Fruit fly (Drosophila melanogaster): ENCODE results near the gene Nrx-1.

Gene Nrx-1

DNA sequence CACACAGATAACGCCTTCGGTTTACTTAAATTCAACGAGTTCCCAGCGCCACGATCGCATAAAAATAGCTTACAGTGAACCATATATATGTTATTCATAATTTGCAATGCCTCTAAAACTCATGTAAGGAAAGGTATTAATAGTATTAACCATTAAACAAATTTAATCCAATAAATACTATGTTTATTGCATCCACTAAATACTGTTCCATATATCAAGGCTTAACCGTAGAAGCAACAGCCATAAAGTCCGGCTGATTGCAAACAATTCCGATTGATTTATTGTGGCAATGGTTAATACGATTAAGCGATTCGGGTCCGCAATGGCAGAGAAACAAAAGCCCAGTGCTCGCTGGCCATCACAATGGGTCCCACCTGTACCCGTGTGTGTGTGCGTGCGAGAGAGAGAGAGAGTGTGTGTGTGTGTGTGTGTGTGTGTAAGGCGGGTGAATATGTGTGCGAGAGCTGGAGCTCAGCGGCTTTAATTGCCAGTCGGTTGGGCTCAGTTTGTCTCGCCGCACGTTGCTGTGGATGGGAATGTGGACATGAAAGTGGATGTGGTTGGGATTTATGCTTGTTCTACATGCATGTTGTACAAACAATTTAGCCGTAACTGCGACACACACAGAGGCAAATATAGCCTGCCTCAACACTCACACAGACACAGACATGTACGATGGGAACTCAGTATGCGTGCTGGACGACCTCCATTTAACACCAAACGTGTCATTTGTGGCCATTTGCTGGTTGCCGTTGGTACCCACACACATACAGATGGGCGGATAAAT is 26.4 kb downstream of the Nrx-1 start:
- TF ChIP-seq CG8478 (optimal IDR thresholded peaks at IDR 0.05) (no peak), CTCF (optimal IDR thresholded peaks at IDR 0.05) (no peak)

DNA sequence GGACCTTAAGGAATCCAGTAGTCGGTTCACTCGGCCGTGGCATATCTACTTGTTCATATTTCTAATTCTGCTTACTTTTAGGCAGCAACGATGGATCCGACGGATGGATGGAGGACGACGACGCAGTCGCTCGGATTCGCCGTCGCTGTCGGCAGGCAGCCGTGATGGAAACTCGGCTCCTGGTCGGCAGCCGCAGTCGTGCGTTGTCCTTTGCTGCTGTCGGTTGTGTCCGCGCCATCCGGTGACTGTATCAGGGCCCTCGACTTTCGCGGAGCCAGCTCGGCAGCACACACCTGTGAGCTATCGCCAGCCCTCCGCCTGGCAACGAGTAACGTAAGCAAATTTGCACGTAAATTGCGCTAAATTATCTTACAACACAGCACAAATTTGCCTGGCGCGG is 28.7 kb downstream of the Nrx-1 start, which contains the start of gene Octbeta1R:
Gene Octbeta1R, plus strand, starts transcription at position 191 of the 400 bp plus-strand sequence.
- TF ChIP-seq CG8478 (optimal IDR thresholded peaks at IDR 0.05) (no peak), CTCF (optimal IDR thresholded peaks at IDR 0.05) (no peak)

DNA sequence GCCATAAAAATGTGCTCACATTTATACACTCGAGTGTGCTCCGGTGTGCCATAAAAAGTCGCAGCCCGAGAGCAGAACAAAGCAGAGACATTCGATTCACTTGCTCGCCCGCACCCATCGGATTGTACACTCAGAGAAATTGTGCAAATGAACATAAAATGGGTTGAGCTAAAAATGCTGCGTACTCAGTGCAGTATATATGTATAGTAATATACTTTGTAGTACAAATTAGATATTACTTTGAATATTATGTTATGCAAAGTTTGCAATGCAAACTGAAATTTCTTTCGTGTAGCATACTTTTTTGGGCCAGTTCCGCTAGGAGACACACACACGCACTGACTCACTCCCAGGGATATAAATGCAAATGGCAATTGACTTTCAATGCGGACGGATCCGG is 35.3 kb downstream of the Nrx-1 start:
- no peak for TF ChIP-seq CG8478 (optimal IDR thresholded peaks at IDR 0.05)
- TF ChIP-seq CTCF (optimal IDR thresholded peaks at IDR 0.05), result no peak

DNA sequence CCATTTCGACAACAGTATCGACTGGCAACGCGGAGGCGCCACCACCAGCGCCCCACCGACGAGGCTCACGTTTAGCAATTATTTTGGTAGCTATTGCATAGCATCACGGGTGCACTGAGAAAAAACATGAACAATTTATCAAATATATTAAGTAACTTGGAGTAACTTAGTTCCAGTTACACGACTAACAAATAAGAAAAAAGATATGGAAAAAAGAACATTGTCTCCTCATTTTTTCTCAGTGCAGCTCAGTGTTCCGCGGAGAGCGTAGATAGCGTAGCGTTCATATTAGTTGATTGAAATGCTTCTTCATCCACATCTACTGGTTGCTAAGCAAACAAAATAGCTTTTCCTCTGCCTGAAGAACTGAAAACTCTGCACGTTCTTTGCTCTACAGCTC is 47.1 kb downstream of the Nrx-1 start:
- TF ChIP-seq CTCF (optimal IDR thresholded peaks at IDR 0.05) (no peak), CG8478 (optimal IDR thresholded peaks at IDR 0.05) (no peak)

DNA sequence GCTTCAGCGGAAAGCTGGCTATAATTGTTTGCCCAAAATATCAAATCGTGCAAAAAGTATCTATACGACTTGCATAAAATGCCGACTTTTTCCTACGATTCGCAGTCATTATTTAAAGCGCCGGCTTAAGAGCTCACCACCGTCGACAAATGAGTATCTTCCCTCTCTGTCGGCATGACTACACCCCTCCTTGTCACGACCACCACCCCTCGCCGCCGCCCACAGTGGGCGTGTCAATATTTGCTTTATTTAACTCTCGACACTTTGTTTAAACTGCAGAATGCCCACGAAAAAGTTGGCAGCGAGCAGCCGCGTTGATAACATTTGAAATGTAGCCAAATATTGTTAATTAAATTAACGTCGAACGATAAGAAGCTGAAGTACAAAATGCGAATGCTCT is 50.0 kb downstream of the Nrx-1 start:
- TF ChIP-seq CG8478 (optimal IDR thresholded peaks at IDR 0.05) (no peak), CTCF (optimal IDR thresholded peaks at IDR 0.05) (no peak)

DNA sequence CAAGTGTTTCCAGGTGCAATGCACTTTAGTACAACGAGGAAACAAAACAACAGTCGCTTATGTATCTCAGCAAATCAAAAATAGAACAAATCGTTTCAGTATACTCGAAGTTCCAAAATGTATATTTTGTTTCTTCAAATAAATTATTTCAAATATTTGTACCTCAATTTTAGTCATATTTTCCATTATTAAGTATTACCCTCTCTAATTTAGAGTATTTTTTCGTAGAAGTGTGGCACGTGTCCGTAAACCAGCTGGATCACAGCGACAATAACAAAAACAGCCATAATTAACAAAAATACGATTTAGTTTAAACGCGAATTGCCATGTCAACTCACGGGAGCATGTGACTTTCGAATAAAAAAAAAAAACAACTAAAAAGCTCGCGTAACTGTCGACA is 50.4 kb downstream of the Nrx-1 start:
- TF ChIP-seq CG8478 (optimal IDR thresholded peaks at IDR 0.05), result no peak
- no peak for TF ChIP-seq CTCF (optimal IDR thresholded peaks at IDR 0.05)

DNA sequence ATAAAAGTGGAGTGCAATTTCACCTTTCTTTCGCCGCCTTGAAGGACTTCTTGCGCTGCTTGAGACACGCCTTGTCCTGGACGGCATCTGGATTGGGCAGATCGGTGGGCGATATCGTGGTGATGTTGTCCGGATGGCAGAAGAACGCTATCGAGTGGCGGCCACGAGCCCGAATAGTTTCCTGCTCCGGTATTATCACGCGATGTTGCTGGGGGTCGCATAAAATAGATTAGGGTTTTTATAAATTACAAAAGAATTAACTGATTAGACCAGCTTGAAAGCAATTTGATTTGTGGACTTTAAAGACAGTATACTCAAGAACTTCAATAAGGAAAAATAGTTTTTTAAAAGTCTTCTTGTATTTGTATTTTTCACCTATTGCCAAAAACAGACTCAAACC is 52.2 kb downstream of the Nrx-1 start:
- TF ChIP-seq CTCF (optimal IDR thresholded peaks at IDR 0.05) (no peak), CG8478 (optimal IDR thresholded peaks at IDR 0.05) (no peak)

DNA sequence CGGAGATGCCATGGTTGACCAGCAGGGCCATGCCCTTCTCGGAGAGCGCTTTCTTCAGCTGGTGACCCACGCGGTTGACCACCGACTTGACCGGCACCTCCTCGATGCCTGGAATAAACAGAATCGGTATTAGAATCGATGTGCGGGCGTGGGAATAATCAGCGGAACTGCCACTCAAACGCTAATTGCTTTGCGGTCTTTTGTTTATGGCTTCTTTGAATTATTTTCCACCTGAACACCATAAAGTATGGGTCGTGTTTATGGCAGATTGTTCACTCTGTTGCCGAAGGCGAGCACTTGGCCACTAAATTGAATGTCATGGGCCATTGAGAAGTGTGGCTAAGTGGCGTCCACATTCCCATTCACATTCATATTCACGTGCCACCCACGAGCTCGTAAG is 53.7 kb downstream of the Nrx-1 start:
- TF ChIP-seq CG8478 (optimal IDR thresholded peaks at IDR 0.05), result no peak
- TF ChIP-seq CTCF (optimal IDR thresholded peaks at IDR 0.05), result no peak

DNA sequence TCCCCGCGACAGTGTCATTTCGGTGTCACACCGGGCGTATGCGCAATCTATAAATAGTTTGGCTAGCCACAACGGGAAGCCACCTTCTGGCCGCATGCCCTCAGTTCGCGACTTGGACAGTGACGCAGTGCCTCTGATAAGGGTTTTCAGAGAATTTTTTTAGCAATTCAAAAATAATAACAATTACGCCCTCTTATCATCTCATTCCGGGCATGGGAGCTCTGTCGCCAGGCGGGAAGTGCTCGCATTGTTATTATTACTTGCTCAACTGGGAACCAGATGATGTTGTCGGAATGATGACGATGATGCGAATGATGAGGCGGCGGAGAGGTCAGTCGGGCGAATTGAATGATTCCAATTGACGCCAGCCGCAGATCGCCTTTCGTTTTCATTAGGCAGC is 54.5 kb downstream of the Nrx-1 start:
- TF ChIP-seq CTCF (optimal IDR thresholded peaks at IDR 0.05) (no peak), CG8478 (optimal IDR thresholded peaks at IDR 0.05) (no peak)

DNA sequence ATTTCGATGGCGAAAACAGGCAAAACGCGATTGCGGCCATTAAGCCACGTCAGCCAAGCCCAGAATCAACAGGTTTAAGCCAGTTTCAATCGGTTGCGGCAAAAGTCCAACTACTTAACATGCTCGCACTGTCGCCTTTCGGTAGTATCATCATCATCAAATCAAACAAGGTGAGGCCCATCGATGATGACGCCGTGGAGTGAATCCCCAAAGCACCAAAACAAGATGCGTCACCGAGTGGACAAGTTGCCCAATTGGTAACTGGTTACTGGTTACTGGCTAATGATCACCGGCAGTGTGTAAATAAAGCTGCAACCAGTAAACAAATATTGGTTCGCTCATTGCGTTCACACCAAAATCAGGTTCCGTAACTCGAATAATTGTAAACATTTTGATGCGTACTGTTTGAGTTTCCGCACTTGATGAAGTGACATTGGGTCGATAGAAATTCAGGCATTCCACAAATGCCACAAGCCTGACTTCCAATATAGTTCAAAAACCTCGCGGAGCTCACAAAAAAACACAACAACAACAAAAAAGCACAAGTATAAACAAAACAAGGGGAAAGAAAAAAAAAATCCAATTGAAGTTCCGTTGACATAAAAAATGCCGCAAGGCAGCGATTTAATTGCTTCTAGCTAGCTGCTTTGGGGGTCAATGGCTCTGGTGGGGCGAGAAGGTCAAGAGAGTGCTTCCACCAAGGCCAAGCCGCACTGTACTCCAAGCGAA is 56.2 kb downstream of the Nrx-1 start:
- TF ChIP-seq CTCF (optimal IDR thresholded peaks at IDR 0.05), result no peak
- TF ChIP-seq CG8478 (optimal IDR thresholded peaks at IDR 0.05), result no peak

DNA sequence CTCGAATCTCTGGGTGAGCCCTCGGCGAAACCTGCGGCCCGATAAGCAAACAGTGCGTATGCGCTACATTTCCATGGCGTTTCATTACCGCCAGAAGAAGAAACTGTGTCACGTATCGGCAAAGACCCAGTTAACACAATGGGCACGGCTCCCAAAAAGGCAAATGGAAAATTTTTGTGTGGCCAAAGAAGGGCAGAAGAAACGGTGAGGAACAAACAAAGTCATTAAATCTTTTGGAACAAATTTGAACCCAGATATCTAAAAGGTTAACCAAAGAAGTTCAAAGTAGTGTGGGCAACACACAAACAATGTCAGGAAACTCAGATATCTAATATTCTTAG is 56.7 kb downstream of the Nrx-1 start:
- TF ChIP-seq CTCF (optimal IDR thresholded peaks at IDR 0.05), result no peak
- TF ChIP-seq CG8478 (optimal IDR thresholded peaks at IDR 0.05), result no peak

DNA sequence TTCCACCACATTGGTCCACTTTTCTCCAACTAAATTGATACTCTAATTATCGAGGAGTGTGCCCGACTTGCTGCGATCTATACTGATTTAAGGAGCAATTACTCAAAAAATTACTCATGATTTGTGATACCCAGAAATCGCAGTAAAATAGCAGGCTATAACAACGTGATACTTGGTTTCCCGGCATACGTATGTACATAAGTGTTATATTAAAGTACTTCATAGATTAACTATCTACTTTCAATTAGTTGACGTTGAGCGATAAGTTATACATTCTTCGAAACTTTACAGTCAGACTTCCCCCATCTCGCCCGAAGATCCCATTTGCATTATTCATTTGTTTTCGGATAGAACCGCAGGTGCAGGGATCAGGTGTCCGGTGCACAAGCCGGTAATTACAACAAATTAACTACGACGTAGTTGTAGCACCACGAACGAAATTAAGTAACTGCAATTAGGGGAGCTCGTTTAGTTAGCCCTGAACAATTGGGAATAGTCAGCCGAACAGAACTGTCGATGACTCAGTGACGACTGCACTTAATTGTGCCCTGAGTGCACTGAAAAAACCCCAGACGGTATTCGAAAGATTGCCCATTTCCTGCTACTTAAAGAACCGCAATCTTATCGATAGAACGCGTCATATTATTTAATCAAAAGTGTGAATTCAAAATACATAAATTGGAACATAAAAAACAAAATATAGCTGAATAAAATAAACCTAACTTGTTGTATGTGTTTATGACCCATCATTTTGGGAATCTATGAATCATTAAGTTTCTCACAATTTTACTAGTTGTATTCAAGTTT is 57.4 kb downstream of the Nrx-1 start:
- TF ChIP-seq CTCF (optimal IDR thresholded peaks at IDR 0.05) (no peak), CG8478 (optimal IDR thresholded peaks at IDR 0.05) (no peak)

DNA sequence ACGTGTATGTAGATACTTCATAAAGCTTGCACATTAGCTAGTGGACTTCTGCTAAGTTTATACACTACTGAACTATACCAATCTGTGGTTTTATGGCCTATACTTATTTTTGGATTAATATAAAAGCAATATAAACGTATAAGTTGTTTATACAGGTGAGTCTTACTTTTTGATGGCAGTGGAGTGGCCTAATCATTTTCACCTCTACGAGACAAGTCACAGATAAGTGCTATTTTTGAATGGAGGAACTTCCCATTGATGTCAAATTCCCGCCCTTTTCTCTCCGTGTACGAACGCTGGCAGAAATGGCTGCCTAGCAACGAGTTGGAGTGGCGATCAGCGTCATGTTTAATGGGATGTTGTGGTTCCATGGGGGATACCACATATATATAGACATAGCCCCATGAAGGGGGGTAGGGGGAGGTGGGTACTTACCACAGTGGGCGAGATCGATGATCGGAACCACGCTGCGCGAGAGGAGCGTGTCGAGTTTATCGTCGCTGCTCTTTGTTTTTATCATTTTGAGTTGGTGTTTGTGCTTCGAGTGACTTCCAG is 58.1 kb downstream of the Nrx-1 start:
- TF ChIP-seq CTCF (optimal IDR thresholded peaks at IDR 0.05), result no peak
- no peak for TF ChIP-seq CG8478 (optimal IDR thresholded peaks at IDR 0.05)

DNA sequence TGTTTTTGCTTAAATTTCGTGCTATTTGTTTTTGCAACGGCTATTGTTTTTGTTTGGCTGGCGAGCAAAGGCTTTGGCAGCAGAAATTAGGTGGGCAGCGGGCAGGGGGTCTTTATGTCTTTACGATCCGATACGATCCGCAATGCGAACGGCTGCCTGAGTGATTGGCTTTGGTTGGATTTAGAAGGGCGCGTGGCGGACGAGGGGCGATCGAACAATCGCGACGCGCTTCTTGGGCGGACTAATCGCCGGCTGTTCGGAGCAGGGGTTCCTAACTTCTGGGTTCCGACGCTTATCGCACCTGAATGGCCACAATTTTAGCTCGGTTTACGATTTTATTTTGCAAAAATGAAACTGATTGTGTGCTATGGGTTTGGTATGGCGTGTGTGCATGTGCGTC is 58.9 kb downstream of the Nrx-1 start:
- no peak for TF ChIP-seq CG8478 (optimal IDR thresholded peaks at IDR 0.05)
- no peak for TF ChIP-seq CTCF (optimal IDR thresholded peaks at IDR 0.05)

DNA sequence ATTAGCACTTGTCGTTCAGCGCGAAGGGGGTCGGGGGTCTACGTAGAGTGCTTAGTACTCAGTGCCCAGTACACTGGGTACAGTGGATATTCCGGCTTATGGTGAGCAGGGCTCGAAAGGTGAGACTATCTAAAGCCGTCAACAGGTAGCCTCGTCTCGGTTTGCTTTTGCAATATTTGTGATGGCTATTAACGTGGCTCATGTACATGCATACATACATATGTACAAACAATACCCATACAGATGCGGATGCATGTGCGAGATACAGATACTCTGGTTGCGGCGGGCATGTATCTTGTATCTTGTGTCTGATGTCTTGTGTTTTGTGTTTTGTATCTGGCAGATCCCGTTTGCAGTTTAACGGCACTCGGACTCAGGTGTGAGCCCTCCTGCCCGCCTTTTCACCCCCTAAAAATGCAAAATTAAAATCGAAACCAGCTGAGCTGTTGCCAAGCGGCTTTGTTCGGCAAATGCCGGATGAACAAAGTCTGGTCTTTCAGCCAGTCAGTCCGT is 59.4 kb downstream of the Nrx-1 start:
- TF ChIP-seq CTCF (optimal IDR thresholded peaks at IDR 0.05), result no peak
- TF ChIP-seq CG8478 (optimal IDR thresholded peaks at IDR 0.05), result no peak
